Fruit fly (Drosophila melanogaster) whole organism, embryonic: ENCODE measurements around the gene CG11828.

Source experiments
- Atf3 ChIP-seq: fragments of 200-800 bp; sonication (Bioruptor generic); optimal IDR thresholded peaks from 3 replicates; lab custom pipeline; 2016; ENCODE audit warnings: missing biosample characterization, missing genetic modification characterization
- B-H2 ChIP-seq: fragments of 200-800 bp; sonication (Bioruptor generic); optimal IDR thresholded peaks from 2 replicates; lab custom pipeline; 2018; ENCODE audit warnings: missing biosample characterization, mild to moderate bottlenecking, missing genetic modification characterization
- CG1024 ChIP-seq: fragments of 200-800 bp; sonication (Bioruptor generic); IDR thresholded peaks from 2 replicates; pipeline ENCODE4 v1.3.6; 2022; ENCODE audit warnings: missing biosample characterization, missing genetic modification characterization
- CG12236 ChIP-seq: fragments of 200-800 bp; sonication (Bioruptor generic); optimal IDR thresholded peaks from 2 replicates; lab custom pipeline; 2016; ENCODE audit warnings: missing biosample characterization, missing genetic modification characterization
- CG12744 ChIP-seq: fragments of 200-800 bp; sonication (Bioruptor generic); optimal IDR thresholded peaks from 2 replicates; lab custom pipeline; 2016; ENCODE audit warnings: missing biosample characterization, missing genetic modification characterization
- CG13624 ChIP-seq: fragments of 200-800 bp; sonication (Bioruptor generic); optimal IDR thresholded peaks from 2 replicates; lab custom pipeline; 2016; ENCODE audit warnings: missing biosample characterization, missing genetic modification characterization
- CG14860 ChIP-seq: fragments of 200-800 bp; sonication (Bioruptor generic); IDR thresholded peaks from 3 replicates; pipeline ENCODE4 v1.3.6; 2022; ENCODE audit warnings: missing biosample characterization, missing genetic modification characterization; ENCODE audit not compliant: partially characterized antibody
- CG15011 ChIP-seq: fragments of 200-800 bp; sonication (Bioruptor generic); optimal IDR thresholded peaks from 3 replicates; lab custom pipeline; 2018; ENCODE audit warnings: missing biosample characterization, mild to moderate bottlenecking, missing genetic modification characterization
- CG16815 ChIP-seq: fragments of 200-800 bp; sonication (Bioruptor generic); optimal IDR thresholded peaks from 3 replicates; lab custom pipeline; 2017; ENCODE audit warnings: missing biosample characterization, mild to moderate bottlenecking, missing genetic modification characterization
- CG17829 ChIP-seq: fragments of 200-800 bp; optimal IDR thresholded peaks from 2 replicates; lab custom pipeline; 2019; ENCODE audit warnings: missing biosample characterization, mild to moderate bottlenecking, missing genetic modification characterization, moderate library complexity
- CG18619 ChIP-seq: fragments of 200-800 bp; sonication (Bioruptor generic); optimal IDR thresholded peaks from 3 replicates; lab custom pipeline; 2017; ENCODE audit warnings: missing biosample characterization, mild to moderate bottlenecking, missing genetic modification characterization
- CG2712 ChIP-seq: fragments of 200-800 bp; optimal IDR thresholded peaks from 3 replicates; lab custom pipeline; 2019; ENCODE audit warnings: missing biosample characterization, mild to moderate bottlenecking, missing genetic modification characterization, moderate library complexity
- CG31224 ChIP-seq: fragments of 200-800 bp; sonication (Bioruptor generic); IDR thresholded peaks from 2 replicates; pipeline ENCODE4 v1.3.6; 2022; ENCODE audit warnings: missing biosample characterization, missing genetic modification characterization
- CG3838 ChIP-seq: fragments of 200-800 bp; sonication (Bioruptor generic); optimal IDR thresholded peaks from 3 replicates; lab custom pipeline; 2016; ENCODE audit warnings: missing biosample characterization, missing genetic modification characterization
- CG5953 ChIP-seq: fragments of 200-800 bp; sonication (Bioruptor generic); IDR thresholded peaks from 2 replicates; pipeline ENCODE4 v1.3.6; 2022; ENCODE audit warnings: missing biosample characterization, missing genetic modification characterization
- CG6175 ChIP-seq: fragments of 200-800 bp; sonication (Bioruptor generic); IDR thresholded peaks from 3 replicates; pipeline ENCODE4 v1.3.6; 2022; ENCODE audit warnings: missing biosample characterization, missing genetic modification characterization
- CG6272 ChIP-seq: fragments of 200-800 bp; sonication (Bioruptor generic); IDR thresholded peaks from 2 replicates; pipeline ENCODE4 v1.3.6; 2022; ENCODE audit warnings: missing biosample characterization, missing genetic modification characterization
- CG7963 ChIP-seq: fragments of 200-800 bp; sonication (Bioruptor generic); IDR thresholded peaks from 3 replicates; pipeline ENCODE4 v1.3.6; 2022; ENCODE audit warnings: missing biosample characterization, missing genetic modification characterization; ENCODE audit not compliant: partially characterized antibody
- CG8388 ChIP-seq: fragments of 200-800 bp; sonication (Bioruptor generic); optimal IDR thresholded peaks from 2 replicates; lab custom pipeline; 2019; ENCODE audit warnings: missing biosample characterization, mild to moderate bottlenecking, missing genetic modification characterization, moderate library complexity
- CG9437 ChIP-seq: fragments of 200-800 bp; sonication (Bioruptor generic); optimal IDR thresholded peaks from 2 replicates; lab custom pipeline; 2018; ENCODE audit warnings: missing biosample characterization, mild to moderate bottlenecking, missing genetic modification characterization
- CG9797 ChIP-seq: fragments of 200-800 bp; sonication (Bioruptor generic); optimal IDR thresholded peaks from 3 replicates; lab custom pipeline; 2018; ENCODE audit warnings: missing biosample characterization, mild to moderate bottlenecking, missing genetic modification characterization
- Dip2 ChIP-seq: fragments of 200-800 bp; sonication (Bioruptor generic); IDR thresholded peaks from 2 replicates; pipeline ENCODE4 v1.3.6; 2022; ENCODE audit warnings: missing biosample characterization, missing genetic modification characterization
- Ets97D ChIP-seq: fragments of 200-800 bp; sonication (Bioruptor generic); optimal IDR thresholded peaks from 3 replicates; lab custom pipeline; 2016; ENCODE audit warnings: missing biosample characterization, missing genetic modification characterization
- HLH54F ChIP-seq: fragments of 200-800 bp; sonication (Bioruptor generic); optimal IDR thresholded peaks from 3 replicates; lab custom pipeline; 2016; ENCODE audit warnings: missing biosample characterization, missing genetic modification characterization
- Mad ChIP-seq: fragments of 200-800 bp; sonication (Bioruptor generic); optimal IDR thresholded peaks from 2 replicates; lab custom pipeline; 2016; ENCODE audit warnings: missing biosample characterization, missing genetic modification characterization
- Myb ChIP-seq: fragments of 200-800 bp; sonication (Bioruptor generic); optimal IDR thresholded peaks from 2 replicates; lab custom pipeline; 2016; ENCODE audit warnings: missing biosample characterization, missing genetic modification characterization
- NfI ChIP-seq: fragments of 200-800 bp; sonication (Bioruptor generic); optimal IDR thresholded peaks from 3 replicates; lab custom pipeline; 2018; ENCODE audit warnings: missing biosample characterization, mild to moderate bottlenecking, missing genetic modification characterization, moderate library complexity
- Poxn ChIP-seq: fragments of 200-800 bp; sonication (Bioruptor generic); IDR thresholded peaks from 2 replicates; pipeline ENCODE4 v1.3.6; 2022; ENCODE audit warnings: missing biosample characterization, missing genetic modification characterization
- Stat92E ChIP-seq, 3 experiments: fragments of >200 bp in 2 of 3; fragments of 200-800 bp in 1 of 3; sonication (Bioruptor generic) in 1 of 3; optimal IDR thresholded peaks; 2 replicates each; lab custom pipeline; 2017 to 2019; ENCODE audit warnings: missing biosample characterization in 3 of 3, missing genetic modification characterization in 3 of 3, mild to moderate bottlenecking in 1 of 3, moderate library complexity in 1 of 3
- TFAM ChIP-seq: fragments of 200-800 bp; sonication (Bioruptor generic); optimal IDR thresholded peaks from 2 replicates; lab custom pipeline; 2017; ENCODE audit warnings: missing biosample characterization, missing genetic modification characterization, inconsistent platforms
- al ChIP-seq: fragments of 200-800 bp; sonication (Bioruptor generic); IDR thresholded peaks from 2 replicates; pipeline ENCODE4 v1.3.6; 2022; ENCODE audit warnings: missing biosample characterization, missing genetic modification characterization
- bcd ChIP-seq: fragments of 200-800 bp; sonication (Bioruptor generic); optimal IDR thresholded peaks from 2 replicates; lab custom pipeline; 2017; ENCODE audit warnings: missing biosample characterization, mild to moderate bottlenecking, missing genetic modification characterization
- bigmax ChIP-seq: fragments of 200-800 bp; sonication (Bioruptor generic); optimal IDR thresholded peaks from 2 replicates; lab custom pipeline; 2018; ENCODE audit warnings: missing biosample characterization, mild to moderate bottlenecking, missing genetic modification characterization
- bsh ChIP-seq, 2 experiments: fragments of 200-800 bp; sonication (Bioruptor generic); optimal IDR thresholded peaks; 2 replicates each; lab custom pipeline; 2017 to 2018; ENCODE audit warnings: mild to moderate bottlenecking in 2 of 2, missing biosample characterization in 2 of 2, missing genetic modification characterization in 2 of 2, moderate library complexity in 1 of 2
- caup ChIP-seq: fragments of 200-800 bp; sonication (Bioruptor generic); optimal IDR thresholded peaks from 3 replicates; lab custom pipeline; 2017; ENCODE audit warnings: missing biosample characterization, mild to moderate bottlenecking, missing genetic modification characterization, moderate library complexity; ENCODE audit not compliant: severe bottlenecking
- chinmo ChIP-seq: fragments of 200-800 bp; sonication (Bioruptor generic); IDR thresholded peaks from 4 replicates; pipeline ENCODE4 v1.3.6; 2022; ENCODE audit warnings: missing biosample characterization, missing genetic modification characterization; ENCODE audit not compliant: partially characterized antibody
- dimm ChIP-seq: fragments of 200-800 bp; sonication (Bioruptor generic); IDR thresholded peaks from 2 replicates; pipeline ENCODE4 v1.3.6; 2022; ENCODE audit warnings: missing biosample characterization, missing genetic modification characterization
- eyg ChIP-seq: fragments of 200-800 bp; sonication (Bioruptor generic); optimal IDR thresholded peaks from 3 replicates; lab custom pipeline; 2016; ENCODE audit warnings: missing biosample characterization, missing genetic modification characterization
- grau ChIP-seq: fragments of 200-800 bp; optimal IDR thresholded peaks from 3 replicates; lab custom pipeline; 2019; ENCODE audit warnings: missing biosample characterization, mild to moderate bottlenecking, missing genetic modification characterization, moderate library complexity
- h ChIP-seq: fragments of >200 bp; optimal IDR thresholded peaks from 2 replicates; lab custom pipeline; 2017
- hbn ChIP-seq: fragments of 200-800 bp; sonication (Bioruptor generic); IDR thresholded peaks from 2 replicates; pipeline ENCODE4 v1.3.6; 2022; ENCODE audit warnings: missing biosample characterization, missing genetic modification characterization; ENCODE audit not compliant: partially characterized antibody
- nerfin-1 ChIP-seq: fragments of 200-800 bp; sonication (Bioruptor generic); optimal IDR thresholded peaks from 3 replicates; lab custom pipeline; 2019; ENCODE audit warnings: missing biosample characterization, mild to moderate bottlenecking, missing genetic modification characterization, moderate library complexity
- schlank ChIP-seq: fragments of 200-800 bp; sonication (Bioruptor generic); optimal IDR thresholded peaks from 2 replicates; lab custom pipeline; 2018; ENCODE audit warnings: missing biosample characterization, mild to moderate bottlenecking, missing genetic modification characterization
- shn ChIP-seq: fragments of 200-800 bp; sonication (Bioruptor generic); optimal IDR thresholded peaks from 3 replicates; lab custom pipeline; 2016; ENCODE audit warnings: missing biosample characterization, missing genetic modification characterization
- slbo ChIP-seq: fragments of 200-800 bp; sonication (Bioruptor generic); IDR thresholded peaks from 2 replicates; pipeline ENCODE4 v1.3.6; 2022; ENCODE audit warnings: missing biosample characterization, missing genetic modification characterization
- sob ChIP-seq: fragments of 200-800 bp; sonication (Bioruptor generic); IDR thresholded peaks from 2 replicates; pipeline ENCODE4 v1.3.6; 2022; ENCODE audit warnings: missing biosample characterization, missing genetic modification characterization
- stwl ChIP-seq: fragments of 200-800 bp; sonication (Bioruptor generic); optimal IDR thresholded peaks from 3 replicates; lab custom pipeline; 2018; ENCODE audit warnings: missing biosample characterization, mild to moderate bottlenecking, missing genetic modification characterization, moderate library complexity
- vvl ChIP-seq: fragments of 200-800 bp; sonication (Bioruptor generic); IDR thresholded peaks from 2 replicates; pipeline ENCODE4 v1.3.6; 2022; ENCODE audit warnings: missing biosample characterization, missing genetic modification characterization
- zfh1 ChIP-seq: fragments of 200-800 bp; sonication (Bioruptor generic); IDR thresholded peaks from 3 replicates; pipeline ENCODE4 v1.3.6; 2022; ENCODE audit warnings: missing biosample characterization, missing genetic modification characterization

The CG11828 gene

dm6 chr3R:28887559-28888432, 35.0 kb upstream of the CG11828 start, which contains the start of the genes CG33203 and Doa (continued):
- no peak for TF ChIP-seq Dip2 (GFP tag; lab: Robert Waterston, UW)
- no peak for TF ChIP-seq CG9437 (GFP tag; lab: Kevin White, UChicago)
- peak; percentile 16 for TF ChIP-seq eyg (GFP tag; lab: Kevin White, UChicago)
- peak; percentile 1 for TF ChIP-seq Atf3 (GFP tag; lab: Kevin White, UChicago)
- peak in 1 of 2 experiments; percentile 7 for TF ChIP-seq bsh (GFP tag; optimal IDR thresholded peaks at IDR 0.05; lab: Kevin White, UChicago)
- 0 out of 2 replicates have a peak, but pooled peaks have one; percentile 22 for TF ChIP-seq al (GFP tag; lab: Robert Waterston, UW)
- TF ChIP-seq nerfin-1 (tag; lab: Kevin White, UChicago) = peak; percentile 95
- TF ChIP-seq grau = peak; percentile 33
- peak; percentile 78 for TF ChIP-seq sob (GFP tag; lab: Robert Waterston, UW)
- TF ChIP-seq Myb (GFP tag; lab: Kevin White, UChicago) = peak; percentile 98
- TF ChIP-seq CG6175 (GFP tag; lab: Robert Waterston, UW) = no peak
- peak; percentile 38 for TF ChIP-seq CG9797 (GFP tag; lab: Kevin White, UChicago)
- TF ChIP-seq stwl (tag; lab: Kevin White, UChicago) = peak; percentile 85
- peak; percentile 7 for TF ChIP-seq CG12236 (GFP tag; lab: Kevin White, UChicago)
- TF ChIP-seq NfI = peak; percentile 32
- TF ChIP-seq shn (GFP tag; lab: Kevin White, UChicago) = peak; percentile 54
- TF ChIP-seq bigmax (GFP tag; lab: Kevin White, UChicago) = no peak
- no peak for TF ChIP-seq schlank (tag; lab: Kevin White, UChicago)
- no peak for TF ChIP-seq Poxn (GFP tag; lab: Robert Waterston, UW)
- TF ChIP-seq CG3838 (GFP tag; lab: Kevin White, UChicago) = peak; percentile 8
- peak; percentile 67 for TF ChIP-seq bcd (GFP tag; lab: Kevin White, UChicago)
- no peak for TF ChIP-seq CG16815 (GFP tag; lab: Kevin White, UChicago)
- TF ChIP-seq Ets97D (GFP tag; lab: Kevin White, UChicago) = peak; percentile 93
- TF ChIP-seq Stat92E (GFP tag; optimal IDR thresholded peaks at IDR 0.05; lab: Kevin White, UChicago) = peak in 1 of 3 experiments; percentile 22
- peak; percentile 6 for TF ChIP-seq CG8388 (GFP tag; lab: Kevin White, UChicago)
- TF ChIP-seq CG18619 (GFP tag; lab: Kevin White, UChicago) = no peak
- TF ChIP-seq CG12744 (GFP tag; lab: Kevin White, UChicago) = no peak
- TF ChIP-seq CG15011 (GFP tag; lab: Kevin White, UChicago) = no peak
- TF ChIP-seq CG2712 (tag; lab: Kevin White, UChicago) = peak; percentile 48
- TF ChIP-seq HLH54F = peak; percentile 67
- peak; percentile 52; the same call in 1 of the 2 replicates for TF ChIP-seq vvl (GFP tag; lab: Robert Waterston, UW)
- no peak for TF ChIP-seq h (lab: Kevin White, UChicago)
- TF ChIP-seq CG5953 (GFP tag; lab: Robert Waterston, UW) = no peak
- peak; percentile 62; the same call in 2 of the 3 replicates for TF ChIP-seq CG7963 (GFP tag; lab: Robert Waterston, UW)
- TF ChIP-seq CG14860 (GFP tag; lab: Robert Waterston, UW) = peak; percentile 82
- peak; percentile 65 for TF ChIP-seq slbo
- TF ChIP-seq B-H2 (GFP tag; lab: Kevin White, UChicago) = peak; percentile 43
- peak; percentile 25 for TF ChIP-seq caup
- TF ChIP-seq dimm (GFP tag; lab: Robert Waterston, UW) = no peak
- TF ChIP-seq Mad (GFP tag; lab: Kevin White, UChicago) = peak; percentile 33
- TF ChIP-seq hbn (GFP tag; lab: Robert Waterston, UW) = peak; percentile 83
- TF ChIP-seq TFAM (GFP tag; lab: Kevin White, UChicago) = no peak
- TF ChIP-seq CG13624 (GFP tag; lab: Kevin White, UChicago) = peak; percentile 33
- TF ChIP-seq chinmo (GFP tag; lab: Robert Waterston, UW) = peak; percentile 71; the same call in 2 of the 4 replicates
- TF ChIP-seq CG31224 (GFP tag; lab: Robert Waterston, UW) = no peak
- TF ChIP-seq zfh1 (GFP tag; lab: Robert Waterston, UW) = peak; percentile 48; the same call in 1 of the 3 replicates
- TF ChIP-seq CG17829 = peak; percentile 46
- no peak for TF ChIP-seq CG6272
- no peak for TF ChIP-seq CG1024 (GFP tag; lab: Robert Waterston, UW)
